Fruit fly (Drosophila melanogaster) whole organism, embryonic: ENCODE data around the gene CG9132.

ENCODE experiments used
- ATbp ChIP-seq: fragments of 200-800 bp; sonication (Bioruptor generic); optimal IDR thresholded peaks from 2 replicates; lab custom pipeline; 2017; ENCODE audit warnings: missing biosample characterization, mild to moderate bottlenecking, missing genetic modification characterization, missing genetic modification reagents
- Abd-B ChIP-seq: fragments of 200-800 bp; sonication (Bioruptor generic); optimal IDR thresholded peaks from 2 replicates; lab custom pipeline; 2018; ENCODE audit warnings: missing biosample characterization, mild to moderate bottlenecking, missing genetic modification characterization, moderate library complexity
- Asciz ChIP-seq: fragments of 200-800 bp; sonication (Bioruptor generic); optimal IDR thresholded peaks from 2 replicates; lab custom pipeline; 2017; ENCODE audit warnings: missing biosample characterization, mild to moderate bottlenecking, missing genetic modification characterization, missing genetic modification reagents
- Atf-2 ChIP-seq: fragments of 200-800 bp; sonication (Bioruptor generic); optimal IDR thresholded peaks from 2 replicates; lab custom pipeline; 2016; ENCODE audit warnings: missing biosample characterization, missing genetic modification characterization
- Bgb ChIP-seq: fragments of 200-800 bp; sonication (Bioruptor generic); IDR thresholded peaks from 2 replicates; pipeline ENCODE4 v1.3.6; 2022; ENCODE audit warnings: missing biosample characterization, missing genetic modification characterization; ENCODE audit not compliant: partially characterized antibody
- CG10431 ChIP-seq: fragments of 200-800 bp; sonication (Bioruptor generic); optimal IDR thresholded peaks from 3 replicates; lab custom pipeline; 2018; ENCODE audit warnings: missing biosample characterization, mild to moderate bottlenecking, missing genetic modification characterization
- CG10462 ChIP-seq: fragments of 200-800 bp; sonication (Bioruptor generic); optimal IDR thresholded peaks from 2 replicates; lab custom pipeline; 2016; ENCODE audit warnings: missing biosample characterization, missing genetic modification characterization
- CG10565 ChIP-seq: fragments of 200-800 bp; sonication (Bioruptor generic); optimal IDR thresholded peaks from 3 replicates; lab custom pipeline; 2016; ENCODE audit warnings: missing biosample characterization, mild to moderate bottlenecking, missing genetic modification characterization
- CG12219 ChIP-seq: fragments of 200-800 bp; sonication (Bioruptor generic); optimal IDR thresholded peaks from 3 replicates; lab custom pipeline; 2018; ENCODE audit warnings: missing biosample characterization, mild to moderate bottlenecking, missing genetic modification characterization
- CG12236 ChIP-seq: fragments of 200-800 bp; sonication (Bioruptor generic); optimal IDR thresholded peaks from 2 replicates; lab custom pipeline; 2016; ENCODE audit warnings: missing biosample characterization, missing genetic modification characterization
- CG17359 ChIP-seq: fragments of 200-800 bp; sonication (Bioruptor generic); optimal IDR thresholded peaks from 3 replicates; lab custom pipeline; 2018; ENCODE audit warnings: missing biosample characterization, mild to moderate bottlenecking, missing genetic modification characterization, moderate library complexity
- CG17361 ChIP-seq: fragments of 200-800 bp; sonication (Bioruptor generic); IDR thresholded peaks from 3 replicates; pipeline ENCODE4 v1.3.6; 2022; ENCODE audit warnings: missing biosample characterization, missing genetic modification characterization
- CG17568 ChIP-seq: fragments of 200-800 bp; sonication (Bioruptor generic); optimal IDR thresholded peaks from 2 replicates; lab custom pipeline; 2018; ENCODE audit warnings: missing biosample characterization, mild to moderate bottlenecking, missing genetic modification characterization, moderate library complexity
- CG1832 ChIP-seq: fragments of 200-800 bp; sonication (Bioruptor generic); optimal IDR thresholded peaks from 2 replicates; lab custom pipeline; 2017; ENCODE audit warnings: missing biosample characterization, mild to moderate bottlenecking, missing genetic modification characterization, inconsistent platforms
- CG30403 ChIP-seq: fragments of 200-800 bp; sonication (Bioruptor generic); optimal IDR thresholded peaks from 3 replicates; lab custom pipeline; 2016; ENCODE audit warnings: missing biosample characterization, missing genetic modification characterization
- CG3065 ChIP-seq: fragments of 200-800 bp; sonication (Bioruptor generic); optimal IDR thresholded peaks from 2 replicates; lab custom pipeline; 2016; ENCODE audit warnings: missing biosample characterization, missing genetic modification characterization
- CG4707 ChIP-seq: fragments of 200-800 bp; sonication (Bioruptor generic); optimal IDR thresholded peaks from 2 replicates; lab custom pipeline; 2018; ENCODE audit warnings: missing biosample characterization, mild to moderate bottlenecking, missing genetic modification characterization, moderate library complexity
- CG7556 ChIP-seq: fragments of 200-800 bp; sonication (Bioruptor generic); optimal IDR thresholded peaks from 2 replicates; lab custom pipeline; 2017; ENCODE audit warnings: missing biosample characterization, mild to moderate bottlenecking, missing genetic modification characterization
- CG9727 ChIP-seq: fragments of 200-800 bp; sonication (Bioruptor generic); optimal IDR thresholded peaks from 3 replicates; lab custom pipeline; 2017; ENCODE audit warnings: missing biosample characterization, mild to moderate bottlenecking, missing genetic modification characterization
- CG9932 ChIP-seq: fragments of 200-800 bp; sonication (Bioruptor generic); IDR thresholded peaks from 2 replicates; pipeline ENCODE4 v1.3.6; 2022; ENCODE audit warnings: missing biosample characterization, missing genetic modification characterization
- D19A ChIP-seq: fragments of 200-800 bp; optimal IDR thresholded peaks from 3 replicates; lab custom pipeline; 2019; ENCODE audit warnings: missing biosample characterization, mild to moderate bottlenecking, missing genetic modification characterization, moderate library complexity
- D19B ChIP-seq: fragments of 200-800 bp; sonication (Bioruptor generic); optimal IDR thresholded peaks from 2 replicates; lab custom pipeline; 2017; ENCODE audit warnings: missing biosample characterization, mild to moderate bottlenecking, missing genetic modification characterization
- Dfd ChIP-seq, 2 experiments: fragments of >200 bp; optimal IDR thresholded peaks; 2 replicates each; lab custom pipeline; 2017; ENCODE audit warnings: missing biosample characterization in 2 of 2, missing genetic modification characterization in 2 of 2
- Drgx ChIP-seq: fragments of 200-800 bp; sonication (Bioruptor generic); IDR thresholded peaks from 2 replicates; pipeline ENCODE4 v1.3.6; 2022; ENCODE audit warnings: missing biosample characterization, missing genetic modification characterization
- Gug ChIP-seq: fragments of 200-800 bp; sonication (Bioruptor generic); IDR thresholded peaks from 4 replicates; pipeline ENCODE4 v1.3.6; 2022; ENCODE audit warnings: missing biosample characterization, missing genetic modification characterization
- Hmr ChIP-seq: fragments of 200-800 bp; sonication (Bioruptor generic); optimal IDR thresholded peaks from 3 replicates; lab custom pipeline; 2017; ENCODE audit warnings: mild to moderate bottlenecking, missing biosample characterization, missing genetic modification reagents, missing genetic modification characterization
- Hsf ChIP-seq: fragments of 200-800 bp; sonication (Bioruptor generic); optimal IDR thresholded peaks from 3 replicates; lab custom pipeline; 2016; ENCODE audit warnings: missing biosample characterization, missing genetic modification characterization
- Lpt ChIP-seq: fragments of >200 bp; optimal IDR thresholded peaks from 2 replicates; lab custom pipeline; 2018; ENCODE audit warnings: missing biosample characterization, missing genetic modification characterization
- MBD-R2 ChIP-seq: fragments of 200-800 bp; sonication (Bioruptor generic); IDR thresholded peaks from 2 replicates; pipeline ENCODE4 v1.3.6; 2022; ENCODE audit warnings: missing biosample characterization, missing genetic modification characterization
- NfI ChIP-seq: fragments of 200-800 bp; sonication (Bioruptor generic); optimal IDR thresholded peaks from 3 replicates; lab custom pipeline; 2018; ENCODE audit warnings: missing biosample characterization, mild to moderate bottlenecking, missing genetic modification characterization, moderate library complexity
- Oli ChIP-seq: fragments of 200-800 bp; sonication (Bioruptor generic); optimal IDR thresholded peaks from 2 replicates; lab custom pipeline; 2018; ENCODE audit warnings: missing biosample characterization, mild to moderate bottlenecking, missing genetic modification characterization, moderate library complexity
- Stat92E ChIP-seq, 3 experiments: fragments of >200 bp in 2 of 3; fragments of 200-800 bp in 1 of 3; sonication (Bioruptor generic) in 1 of 3; optimal IDR thresholded peaks; 2 replicates each; lab custom pipeline; 2017 to 2019; ENCODE audit warnings: missing biosample characterization in 3 of 3, missing genetic modification characterization in 3 of 3, mild to moderate bottlenecking in 1 of 3, moderate library complexity in 1 of 3
- br ChIP-seq: fragments of >200 bp; optimal IDR thresholded peaks from 2 replicates; lab custom pipeline; 2017
- chn ChIP-seq: fragments of 200-800 bp; sonication (Bioruptor generic); optimal IDR thresholded peaks from 2 replicates; lab custom pipeline; 2016; ENCODE audit warnings: missing biosample characterization, missing genetic modification characterization
- dimm ChIP-seq: fragments of 200-800 bp; sonication (Bioruptor generic); IDR thresholded peaks from 2 replicates; pipeline ENCODE4 v1.3.6; 2022; ENCODE audit warnings: missing biosample characterization, missing genetic modification characterization
- eve ChIP-seq, 2 experiments: fragments of >200 bp; optimal IDR thresholded peaks; 2 replicates each; lab custom pipeline; 2017; ENCODE audit warnings: missing biosample characterization in 2 of 2, missing genetic modification characterization in 2 of 2
- fd96Cb ChIP-seq: fragments of 200-800 bp; sonication (Bioruptor generic); optimal IDR thresholded peaks from 2 replicates; lab custom pipeline; 2018; ENCODE audit warnings: missing biosample characterization, mild to moderate bottlenecking, missing genetic modification characterization, moderate library complexity
- gem ChIP-seq: fragments of 200-800 bp; sonication (Bioruptor generic); optimal IDR thresholded peaks from 2 replicates; lab custom pipeline; 2019; ENCODE audit warnings: missing biosample characterization, mild to moderate bottlenecking, missing genetic modification characterization, moderate library complexity
- hkb ChIP-seq, 2 experiments: fragments of 200-800 bp in 1 of 2; fragments of >200 bp in 1 of 2; sonication (Bioruptor generic) in 1 of 2; IDR thresholded peaks in 1 of 2; optimal IDR thresholded peaks in 1 of 2; 2 replicates each; pipeline versions ENCODE4 v1.3.6 to Lab custom; 2017 to 2022; ENCODE audit warnings: missing biosample characterization in 1 of 2, missing genetic modification characterization in 1 of 2
- knrl ChIP-seq: fragments of 200-800 bp; sonication (Bioruptor generic); IDR thresholded peaks from 3 replicates; pipeline ENCODE4 v1.3.6; 2022; ENCODE audit warnings: missing biosample characterization, missing genetic modification characterization; ENCODE audit not compliant: partially characterized antibody
- lbe ChIP-seq: fragments of 200-800 bp; sonication (Bioruptor generic); optimal IDR thresholded peaks from 2 replicates; lab custom pipeline; 2016; ENCODE audit warnings: missing biosample characterization, mild to moderate bottlenecking, missing genetic modification characterization
- lilli ChIP-seq: fragments of 200-800 bp; sonication (Bioruptor generic); optimal IDR thresholded peaks from 3 replicates; lab custom pipeline; 2016; ENCODE audit warnings: missing biosample characterization, missing genetic modification characterization
- mld ChIP-seq: fragments of 200-800 bp; sonication (Bioruptor generic); IDR thresholded peaks from 3 replicates; pipeline ENCODE4 v1.3.6; 2022; ENCODE audit warnings: missing biosample characterization, missing genetic modification characterization; ENCODE audit not compliant: partially characterized antibody
- nom ChIP-seq: fragments of 200-800 bp; sonication (Bioruptor generic); optimal IDR thresholded peaks from 2 replicates; lab custom pipeline; 2017; ENCODE audit warnings: missing biosample characterization, missing genetic modification characterization, mild to moderate bottlenecking, moderate library complexity, missing genetic modification reagents
- prd ChIP-seq, 3 experiments: fragments of >200 bp in 2 of 3; fragments of 200-800 bp in 1 of 3; sonication (Bioruptor generic) in 1 of 3; optimal IDR thresholded peaks in 2 of 3; IDR thresholded peaks in 1 of 3; 2 replicates in 2 of 3; 3 replicates in 1 of 3; pipeline versions ENCODE4 v1.3.6 to Lab custom; 2017 to 2022; ENCODE audit warnings: missing biosample characterization in 1 of 3, missing genetic modification characterization in 1 of 3
- pum ChIP-seq: fragments of 200-800 bp; sonication (Bioruptor generic); optimal IDR thresholded peaks from 2 replicates; lab custom pipeline; 2016; ENCODE audit warnings: missing biosample characterization, missing genetic modification characterization
- ranshi ChIP-seq: fragments of 200-800 bp; sonication (Bioruptor generic); IDR thresholded peaks from 2 replicates; pipeline ENCODE4 v1.3.6; 2022; ENCODE audit warnings: missing biosample characterization, missing genetic modification characterization
- sc ChIP-seq, 3 experiments: fragments of >200 bp in 2 of 3; fragments of 200-800 bp in 1 of 3; sonication (Bioruptor generic) in 1 of 3; optimal IDR thresholded peaks; 2 replicates in 2 of 3; 3 replicates in 1 of 3; lab custom pipeline; 2017; ENCODE audit warnings: mild to moderate bottlenecking in 1 of 3, missing biosample characterization in 1 of 3, missing genetic modification characterization in 1 of 3, missing genetic modification reagents in 1 of 3
- stc ChIP-seq: fragments of 200-800 bp; sonication (Bioruptor generic); IDR thresholded peaks from 2 replicates; pipeline ENCODE4 v1.3.6; 2022; ENCODE audit warnings: missing biosample characterization, missing genetic modification characterization

The CG9132 gene

DNA sequence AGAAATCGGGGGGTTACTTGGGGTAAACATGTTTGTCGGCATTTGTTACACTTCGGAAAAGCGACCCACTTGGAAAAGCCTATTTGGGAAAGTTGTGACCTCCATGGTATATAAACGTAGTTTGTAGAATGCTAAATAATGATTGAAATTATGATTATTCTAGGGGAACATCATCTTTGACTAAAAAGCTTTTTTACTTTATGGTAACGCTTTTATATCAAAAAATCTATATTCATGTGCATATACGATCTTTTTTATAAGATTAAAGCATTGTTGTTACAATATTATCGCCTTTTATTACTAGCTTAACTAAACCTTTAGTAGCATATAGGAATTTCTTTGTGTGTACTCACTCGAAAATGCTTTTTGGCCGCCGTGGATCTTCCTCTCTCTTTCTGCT lies 33.7 kb upstream of the CG9132 start:
- TF ChIP-seq Abd-B (GFP tag; lab: Kevin White, UChicago) (peak; percentile 11), CG17361 (GFP tag; lab: Robert Waterston, UW) (peak; percentile 76), CG17568 (GFP tag; lab: Kevin White, UChicago) (peak; percentile 5), knrl (GFP tag; lab: Robert Waterston, UW) (no peak), CG4707 (GFP tag; lab: Kevin White, UChicago) (no peak), Lpt (GFP tag; lab: Kevin White, UChicago) (no peak), Hmr (peak; percentile 45), stc (0 out of 2 replicates have a peak, but pooled peaks have one; percentile 47), NfI (GFP tag; lab: Kevin White, UChicago) (peak; percentile 31), CG10431 (no peak), Asciz (GFP tag; lab: Kevin White, UChicago) (no peak), Gug (GFP tag; lab: Robert Waterston, UW) (no peak), eve (GFP tag; optimal IDR thresholded peaks at IDR 0.05; lab: Kevin White, UChicago) (peak in 1 of 2 experiments; percentile 66), fd96Cb (peak; percentile 21), D19B (no peak), pum (GFP tag; lab: Kevin White, UChicago) (peak; percentile 9), CG9932 (GFP tag; lab: Robert Waterston, UW) (0 out of 2 replicates have a peak, but pooled peaks have one; percentile 16), dimm (0 out of 2 replicates have a peak, but pooled peaks have one; percentile 20), CG10565 (GFP tag; lab: Kevin White, UChicago) (no peak), CG10462 (GFP tag; lab: Kevin White, UChicago) (no peak), CG3065 (GFP tag; lab: Kevin White, UChicago) (no peak), Drgx (GFP tag; lab: Robert Waterston, UW) (peak; percentile 78), hkb (optimal IDR thresholded peaks at IDR 0.05; lab: Kevin White, UChicago) (no peak), hkb (GFP tag; IDR thresholded peaks at IDR 0.05; lab: Robert Waterston, UW) (0 out of 2 replicates have a peak, but pooled peaks have one; percentile 32), D19A (tag; lab: Kevin White, UChicago) (peak; percentile 26), CG1832 (GFP tag; lab: Kevin White, UChicago) (no peak), CG9727 (GFP tag; lab: Kevin White, UChicago) (peak; percentile 25), prd (optimal IDR thresholded peaks at IDR 0.05; lab: Kevin White, UChicago) (no peak), prd (GFP tag; IDR thresholded peaks at IDR 0.05; lab: Robert Waterston, UW) (peak; percentile 50; the same call in 2 of the 3 replicates), Hsf (GFP tag; lab: Kevin White, UChicago) (peak; percentile 12), Dfd (GFP tag; optimal IDR thresholded peaks at IDR 0.05; lab: Kevin White, UChicago) (no peak), Stat92E (GFP tag; optimal IDR thresholded peaks at IDR 0.05; lab: Kevin White, UChicago) (no peak), chn (GFP tag; lab: Kevin White, UChicago) (peak; percentile 42), nom (GFP tag; lab: Kevin White, UChicago) (no peak), sc (optimal IDR thresholded peaks at IDR 0.05; lab: Kevin White, UChicago) (no peak), sc (GFP tag; optimal IDR thresholded peaks at IDR 0.05; lab: Kevin White, UChicago) (peak; percentile 10), Bgb (GFP tag; lab: Robert Waterston, UW) (no peak), MBD-R2 (GFP tag; lab: Robert Waterston, UW) (no peak), ATbp (peak; percentile 48), CG17359 (peak; percentile 13), br (lab: Kevin White, UChicago) (no peak), Atf-2 (GFP tag; lab: Kevin White, UChicago) (peak; percentile 18), CG12236 (GFP tag; lab: Kevin White, UChicago) (no peak), gem (tag; lab: Kevin White, UChicago) (peak; percentile 77), CG12219 (GFP tag; lab: Kevin White, UChicago) (no peak), CG30403 (GFP tag; lab: Kevin White, UChicago) (peak; percentile 53), lilli (GFP tag; lab: Kevin White, UChicago) (peak; percentile 11), Oli (tag; lab: Kevin White, UChicago) (peak; percentile 72), ranshi (no peak), lbe (GFP tag; lab: Kevin White, UChicago) (no peak), CG7556 (GFP tag; lab: Kevin White, UChicago) (peak; percentile 51), mld (GFP tag; lab: Robert Waterston, UW) (no peak)
